Worm (Caenorhabditis elegans) whole organism, midembryonic: ENCODE results near the gene nhr-175.

Experiments used
- T22C8.4 ChIP-seq: fragments of 200-800 bp; sonication (Bioruptor generic); IDR thresholded peaks from 2 replicates; pipeline ENCODE4 v1.3.6; 2022; ENCODE audit warnings: missing genetic modification characterization, missing compliant biosample characterization
- cog-1 ChIP-seq: sonication (generic microtip); optimal IDR thresholded peaks from 2 replicates; lab custom pipeline; 2016; ENCODE audit warnings: missing genetic modification characterization, missing compliant biosample characterization
- flt-1 ChIP-seq: fragments of 200-800 bp; sonication (Bioruptor generic); IDR thresholded peaks from 2 replicates; pipeline ENCODE4 v1.3.6; 2022; ENCODE audit warnings: missing genetic modification characterization, missing compliant biosample characterization
- med-1 ChIP-seq: sonication (generic microtip); optimal IDR thresholded peaks from 2 replicates; lab custom pipeline; 2017; ENCODE audit warnings: missing genetic modification characterization, mild to moderate bottlenecking, missing compliant biosample characterization, antibody characterized with exemption, missing genetic modification reagents; ENCODE audit not compliant: insufficient read depth
- ref-1 ChIP-seq: fragments of 200-800 bp; sonication (Bioruptor generic); conservative IDR thresholded peaks from 2 replicates; pipeline ENCODE4 v1.3.6; 2022; ENCODE audit warnings: missing genetic modification reagents, missing genetic modification characterization, missing compliant biosample characterization
- tab-1 ChIP-seq: fragments of 200-800 bp; sonication (Bioruptor generic); IDR thresholded peaks from 2 replicates; pipeline ENCODE4 v1.3.6; 2022; ENCODE audit warnings: missing genetic modification characterization, missing compliant biosample characterization
- ztf-23 ChIP-seq: fragments of 200-800 bp; sonication (Bioruptor generic); IDR thresholded peaks from 2 replicates; pipeline ENCODE4 v1.3.6; 2022; ENCODE audit warnings: missing genetic modification reagents, missing genetic modification characterization, missing compliant biosample characterization
- ztf-29 ChIP-seq: fragments of 200-800 bp; sonication (Bioruptor generic); IDR thresholded peaks from 2 replicates; pipeline ENCODE4 v1.3.6; 2022; ENCODE audit warnings: missing genetic modification reagents, missing genetic modification characterization, missing compliant biosample characterization

DNA sequence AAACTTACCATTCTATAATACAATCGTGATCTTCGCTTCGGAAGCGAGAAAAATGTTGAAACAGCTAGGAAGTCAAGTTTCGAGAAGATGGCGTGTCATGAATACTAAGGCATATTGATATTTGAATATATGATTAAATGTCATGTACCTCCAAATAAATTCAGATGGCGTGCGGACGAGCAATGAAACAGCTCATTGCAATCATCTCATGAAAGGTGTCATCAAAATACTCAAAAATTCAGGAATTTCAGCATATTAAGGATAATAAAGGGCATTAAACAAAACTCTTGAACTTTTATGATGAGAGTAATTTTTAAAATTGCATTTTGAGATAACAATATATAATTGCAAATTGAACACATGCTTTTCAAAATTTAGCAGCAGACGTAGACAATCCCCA is 48.9 kb downstream of the nhr-175 start, which contains the start of gene gcy-32:
- TF ChIP-seq ref-1 (GFP tag; lab: Robert Waterston, UW) (no peak), med-1 (GFP tag; lab: Kevin White, UChicago) (no peak), ztf-23 (GFP tag; lab: Robert Waterston, UW) (no peak), ztf-29 (GFP tag; lab: Robert Waterston, UW) (no peak), cog-1 (tag; lab: Kevin White, UChicago) (no peak), tab-1 (GFP tag; lab: Robert Waterston, UW) (no peak), T22C8.4 (no peak), flt-1 (GFP tag; lab: Robert Waterston, UW) (no peak)
